Fruit fly (Drosophila melanogaster) whole organism, wandering third instar larva: ENCODE results near the gene CG12531.

ENCODE experiments used
- Abd-B ChIP-seq: fragments of >200 bp; optimal IDR thresholded peaks from 2 replicates; lab custom pipeline; 2017; ENCODE audit warnings: missing biosample characterization, missing genetic modification characterization
- CG32264 ChIP-seq: fragments of 200-800 bp; sonication (Bioruptor generic); optimal IDR thresholded peaks from 2 replicates; lab custom pipeline; 2016; ENCODE audit warnings: missing biosample characterization, missing genetic modification characterization
- CG9705 ChIP-seq: fragments of 200-800 bp; sonication (Bioruptor generic); optimal IDR thresholded peaks from 2 replicates; lab custom pipeline; 2018; ENCODE audit warnings: missing biosample characterization, mild to moderate bottlenecking, missing genetic modification characterization
- CrebA ChIP-seq: fragments of 200-800 bp; sonication (Bioruptor generic); optimal IDR thresholded peaks from 2 replicates; lab custom pipeline; 2016; ENCODE audit warnings: missing biosample characterization, mild to moderate bottlenecking, missing genetic modification characterization, borderline replicate concordance
- Dfd ChIP-seq: fragments of >200 bp; optimal IDR thresholded peaks from 2 replicates; lab custom pipeline; 2017; ENCODE audit warnings: missing biosample characterization, missing genetic modification characterization
- Dif ChIP-seq: fragments of 200-275, 200-300 bp; sonication (Bioruptor generic); optimal IDR thresholded peaks from 2 replicates; lab custom pipeline; 2018; ENCODE audit warnings: missing biosample characterization, missing genetic modification characterization; ENCODE audit not compliant: partially characterized antibody
- GATAd ChIP-seq: sonication (Bioruptor generic); optimal IDR thresholded peaks from 2 replicates; lab custom pipeline; 2016; ENCODE audit warnings: missing biosample characterization, missing genetic modification characterization
- HLH106 ChIP-seq: fragments of 200-800 bp; optimal IDR thresholded peaks from 3 replicates; lab custom pipeline; 2019; ENCODE audit warnings: missing biosample characterization, mild to moderate bottlenecking, missing genetic modification characterization, moderate library complexity
- Hnf4 ChIP-seq: fragments of 200-800 bp; sonication (Bioruptor generic); optimal IDR thresholded peaks from 2 replicates; lab custom pipeline; 2016; ENCODE audit warnings: missing biosample characterization, mild to moderate bottlenecking, missing genetic modification characterization
- Hr78 ChIP-seq: fragments of >200 bp; optimal IDR thresholded peaks from 2 replicates; lab custom pipeline; 2017; ENCODE audit warnings: missing biosample characterization, missing genetic modification characterization
- Mio ChIP-seq: sonication (Bioruptor generic); optimal IDR thresholded peaks from 2 replicates; lab custom pipeline; 2016; ENCODE audit warnings: missing biosample characterization, missing genetic modification characterization
- Myc ChIP-seq: fragments of >200 bp; optimal IDR thresholded peaks from 2 replicates; lab custom pipeline; 2017
- N ChIP-seq: fragments of >200 bp; optimal IDR thresholded peaks from 2 replicates; lab custom pipeline; 2018; ENCODE audit warnings: missing biosample characterization, missing external identifiers, missing genetic modification characterization
- OdsH ChIP-seq: fragments of 200-800 bp; sonication (Bioruptor generic); optimal IDR thresholded peaks from 2 replicates; lab custom pipeline; 2016; ENCODE audit warnings: missing biosample characterization, mild to moderate bottlenecking, missing genetic modification characterization
- Rel ChIP-seq, 2 experiments: fragments of 200-800 bp; sonication (Bioruptor generic) in 1 of 2; optimal IDR thresholded peaks; 2 replicates in 1 of 2; 3 replicates in 1 of 2; lab custom pipeline; 2016 to 2019; ENCODE audit warnings: mild to moderate bottlenecking in 2 of 2, missing biosample characterization in 2 of 2, missing genetic modification characterization in 2 of 2, moderate library complexity in 1 of 2
- Sp1 ChIP-seq: fragments of 200-800 bp; sonication (Bioruptor generic); optimal IDR thresholded peaks from 3 replicates; lab custom pipeline; 2019; ENCODE audit warnings: missing biosample characterization, mild to moderate bottlenecking, missing genetic modification characterization, moderate library complexity
- Vsx2 ChIP-seq: fragments of 200-300, 225-300 bp; sonication (Bioruptor generic); optimal IDR thresholded peaks from 2 replicates; lab custom pipeline; 2018; ENCODE audit warnings: missing biosample characterization, missing genetic modification characterization; ENCODE audit not compliant: partially characterized antibody
- br ChIP-seq: fragments of 200-800 bp; sonication (Bioruptor generic); optimal IDR thresholded peaks from 2 replicates; lab custom pipeline; 2016; ENCODE audit warnings: missing biosample characterization, missing genetic modification characterization
- brk ChIP-seq: fragments of 200-800 bp; sonication (Bioruptor generic); optimal IDR thresholded peaks from 2 replicates; lab custom pipeline; 2016; ENCODE audit warnings: missing biosample characterization, mild to moderate bottlenecking, missing genetic modification characterization
- dl ChIP-seq, 2 experiments: fragments of 175-275, 200-275 bp in 1 of 2; fragments of 200-275 bp in 1 of 2; sonication (Bioruptor generic); optimal IDR thresholded peaks; lab custom pipeline; 2018; ENCODE audit warnings: mild to moderate bottlenecking in 2 of 2, missing biosample characterization in 2 of 2, missing genetic modification characterization in 2 of 2, moderate library complexity in 2 of 2; ENCODE audit not compliant: partially characterized antibody in 2 of 2, insufficient read depth in 1 of 2
- dsf ChIP-seq: sonication (Bioruptor generic); optimal IDR thresholded peaks from 2 replicates; lab custom pipeline; 2016; ENCODE audit warnings: missing biosample characterization, missing genetic modification characterization, borderline replicate concordance
- ey ChIP-seq: fragments of 200-800 bp; sonication (Bioruptor generic); optimal IDR thresholded peaks from 2 replicates; lab custom pipeline; 2016; ENCODE audit warnings: missing biosample characterization, missing genetic modification characterization
- foxo ChIP-seq, 2 experiments: fragments of 200-800 bp; sonication (Bioruptor generic); optimal IDR thresholded peaks; 2 replicates in 1 of 2; 3 replicates in 1 of 2; lab custom pipeline; 2016 to 2017; ENCODE audit warnings: missing biosample characterization in 2 of 2, missing genetic modification characterization in 2 of 2
- fru ChIP-seq: fragments of 200-800 bp; sonication (Bioruptor generic); optimal IDR thresholded peaks from 3 replicates; lab custom pipeline; 2016; ENCODE audit warnings: missing biosample characterization, mild to moderate bottlenecking, missing genetic modification characterization
- jim ChIP-seq: fragments of 175-275, 200-325 bp; sonication (Bioruptor generic); optimal IDR thresholded peaks from 2 replicates; lab custom pipeline; 2016; ENCODE audit warnings: missing biosample characterization, mild to moderate bottlenecking, missing genetic modification characterization
- lola ChIP-seq: fragments of >200 bp; optimal IDR thresholded peaks from 2 replicates; lab custom pipeline; 2017; ENCODE audit warnings: missing biosample characterization, missing genetic modification characterization
- psq ChIP-seq: fragments of 200-800 bp; sonication (Bioruptor generic); optimal IDR thresholded peaks from 3 replicates; lab custom pipeline; 2017; ENCODE audit warnings: missing biosample characterization, mild to moderate bottlenecking, missing genetic modification characterization, moderate library complexity
- rgr ChIP-seq: fragments of 200-800 bp; sonication (Bioruptor generic); optimal IDR thresholded peaks from 3 replicates; lab custom pipeline; 2016; ENCODE audit warnings: missing biosample characterization, mild to moderate bottlenecking, missing genetic modification characterization
- sage ChIP-seq: fragments of 200-800 bp; sonication (Bioruptor generic); optimal IDR thresholded peaks from 2 replicates; lab custom pipeline; 2016; ENCODE audit warnings: missing biosample characterization, mild to moderate bottlenecking, missing genetic modification characterization
- sv ChIP-seq: fragments of 200-800 bp; sonication (Bioruptor generic); optimal IDR thresholded peaks from 3 replicates; lab custom pipeline; 2016; ENCODE audit warnings: missing biosample characterization, missing genetic modification characterization
- tai ChIP-seq: sonication (Bioruptor generic); optimal IDR thresholded peaks from 2 replicates; lab custom pipeline; 2016; ENCODE audit warnings: missing biosample characterization, missing genetic modification characterization
- usp ChIP-seq: fragments of >200 bp; optimal IDR thresholded peaks from 2 replicates; lab custom pipeline; 2017; ENCODE audit warnings: missing biosample characterization, missing genetic modification characterization
- woc ChIP-seq: sonication (Bioruptor generic); optimal IDR thresholded peaks from 2 replicates; lab custom pipeline; 2016; ENCODE audit warnings: missing biosample characterization, mild to moderate bottlenecking, missing genetic modification characterization

The CG12531 gene

DNA sequence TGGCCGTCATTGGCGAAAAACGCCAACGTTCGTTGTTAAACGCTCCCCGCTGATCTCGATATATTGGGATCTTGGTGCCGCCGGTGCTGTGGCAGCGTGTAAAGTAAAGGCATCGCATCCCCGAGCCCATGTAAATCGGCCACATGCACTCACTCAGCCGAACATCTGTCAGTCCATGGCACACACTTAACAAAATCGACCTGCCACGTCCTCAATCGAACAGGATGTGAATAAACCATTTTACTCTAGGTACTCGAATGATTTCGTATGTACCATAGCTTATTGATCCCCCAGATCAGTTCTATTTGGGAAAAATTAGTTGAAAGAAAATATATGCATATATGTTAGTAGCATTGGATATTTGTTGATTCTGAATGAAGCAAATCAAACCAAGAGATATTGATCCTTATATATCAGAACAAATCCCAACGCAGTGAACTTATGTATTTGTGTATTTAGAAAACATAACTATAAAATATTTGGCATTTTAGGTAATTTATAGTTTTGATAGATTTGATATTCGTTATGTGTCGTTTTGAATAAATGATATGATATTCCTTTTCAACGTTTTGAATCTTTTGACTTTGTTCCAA, 2.3 kb upstream of the CG12531 start:
- TF ChIP-seq sv: no peak
- TF ChIP-seq psq (GFP tag; lab: Kevin White, UChicago): no peak
- no peak for TF ChIP-seq CG9705 (GFP tag; lab: Kevin White, UChicago)
- TF ChIP-seq jim (GFP tag; lab: Kevin White, UChicago): no peak
- TF ChIP-seq OdsH: no peak
- no peak for TF ChIP-seq Rel (GFP tag; optimal IDR thresholded peaks at IDR 0.05; lab: Kevin White, UChicago)
- TF ChIP-seq Rel (tag; optimal IDR thresholded peaks at IDR 0.05; lab: Kevin White, UChicago): no peak
- no peak for TF ChIP-seq CrebA
- no peak for TF ChIP-seq Sp1
- no peak for TF ChIP-seq Dif
- TF ChIP-seq Hnf4 (GFP tag; lab: Kevin White, UChicago): no peak

DNA sequence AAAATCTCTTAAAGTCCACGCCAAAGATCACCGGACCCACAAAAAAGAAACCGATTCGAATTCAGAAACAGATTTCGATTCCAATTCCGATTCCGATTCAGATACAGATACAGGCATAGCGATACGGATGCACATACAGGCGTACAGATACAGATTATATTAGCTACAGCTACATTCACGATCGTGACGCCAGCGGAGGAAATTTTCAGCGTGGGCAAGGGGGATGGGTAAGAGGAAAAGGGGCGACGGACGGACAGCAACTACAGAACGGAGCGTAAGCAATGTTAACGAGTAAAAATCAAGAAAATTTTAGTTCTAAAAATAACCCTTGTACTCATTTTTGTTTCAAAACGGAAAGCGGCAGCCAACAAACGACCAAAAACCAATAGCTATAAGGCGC, 1.7 kb upstream of the CG12531 start:
- TF ChIP-seq Abd-B (GFP tag; lab: Kevin White, UChicago): no peak
- no peak for TF ChIP-seq Mio (GFP tag; lab: Kevin White, UChicago)
- no peak for TF ChIP-seq Dif
- no peak for TF ChIP-seq sage (GFP tag; lab: Kevin White, UChicago)
- no peak for TF ChIP-seq dl (GFP tag; optimal IDR thresholded peaks at IDR 0.05; lab: Kevin White, UChicago; ENCODE audit: insufficient read depth in 1 of 2, partially characterized antibody in 2 of 2)
- no peak for TF ChIP-seq Rel (GFP tag; optimal IDR thresholded peaks at IDR 0.05; lab: Kevin White, UChicago)
- no peak for TF ChIP-seq Rel (tag; optimal IDR thresholded peaks at IDR 0.05; lab: Kevin White, UChicago)
- no peak for TF ChIP-seq GATAd (GFP tag; lab: Kevin White, UChicago)
- no peak for TF ChIP-seq foxo (GFP tag; optimal IDR thresholded peaks at IDR 0.05; lab: Kevin White, UChicago)
- no peak for TF ChIP-seq Hnf4 (GFP tag; lab: Kevin White, UChicago)
- TF ChIP-seq ey (GFP tag; lab: Kevin White, UChicago): no peak
- TF ChIP-seq OdsH: no peak
- no peak for TF ChIP-seq rgr (GFP tag; lab: Kevin White, UChicago)
- no peak for TF ChIP-seq sv
- TF ChIP-seq woc (GFP tag; lab: Kevin White, UChicago): no peak
- no peak for TF ChIP-seq dsf (GFP tag; lab: Kevin White, UChicago)
- no peak for TF ChIP-seq Sp1
- TF ChIP-seq CG9705 (GFP tag; lab: Kevin White, UChicago): no peak

DNA sequence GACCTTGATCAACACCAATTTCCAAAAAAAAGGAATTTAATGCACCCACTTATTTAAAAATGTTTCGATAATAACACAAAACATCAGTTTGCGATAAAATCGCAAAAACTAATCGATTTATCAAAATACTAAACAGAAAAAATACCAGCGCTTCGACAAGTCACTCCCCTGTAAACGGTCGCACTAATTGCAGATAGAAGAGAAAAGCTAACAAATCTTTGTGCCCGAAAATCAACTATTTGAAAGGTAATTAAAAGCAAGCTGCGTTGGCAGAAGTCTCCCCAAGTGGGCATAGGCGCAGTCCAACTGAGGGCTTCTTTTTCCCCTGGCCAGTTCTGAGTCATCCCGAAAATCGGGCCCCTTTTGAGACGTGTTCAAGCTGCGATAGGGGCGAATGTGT, 12.1 kb downstream of the CG12531 start, which contains the start of gene AP-1-2beta:
Gene AP-1-2beta (plus strand): TSS at position 161 of the 400 bp plus-strand sequence.
- no peak for TF ChIP-seq lola (GFP tag; lab: Kevin White, UChicago)
- TF ChIP-seq Hnf4 (GFP tag; lab: Kevin White, UChicago): no peak
- no peak for TF ChIP-seq Rel (GFP tag; optimal IDR thresholded peaks at IDR 0.05; lab: Kevin White, UChicago)
- TF ChIP-seq Rel (tag; optimal IDR thresholded peaks at IDR 0.05; lab: Kevin White, UChicago): no peak
- no peak for TF ChIP-seq Abd-B (GFP tag; lab: Kevin White, UChicago)
- TF ChIP-seq woc (GFP tag; lab: Kevin White, UChicago): no peak
- TF ChIP-seq jim (GFP tag; lab: Kevin White, UChicago): no peak
- TF ChIP-seq usp: no peak
- no peak for TF ChIP-seq CG9705 (GFP tag; lab: Kevin White, UChicago)
- no peak for TF ChIP-seq brk (GFP tag; lab: Kevin White, UChicago)
- TF ChIP-seq psq (GFP tag; lab: Kevin White, UChicago): no peak
- TF ChIP-seq dl (GFP tag; optimal IDR thresholded peaks at IDR 0.05; lab: Kevin White, UChicago; ENCODE audit: insufficient read depth in 1 of 2, partially characterized antibody in 2 of 2): no peak
- TF ChIP-seq sv: no peak
- no peak for TF ChIP-seq Hr78 (GFP tag; lab: Kevin White, UChicago)
- no peak for TF ChIP-seq Dfd (GFP tag; lab: Kevin White, UChicago)
- TF ChIP-seq Vsx2: no peak

DNA sequence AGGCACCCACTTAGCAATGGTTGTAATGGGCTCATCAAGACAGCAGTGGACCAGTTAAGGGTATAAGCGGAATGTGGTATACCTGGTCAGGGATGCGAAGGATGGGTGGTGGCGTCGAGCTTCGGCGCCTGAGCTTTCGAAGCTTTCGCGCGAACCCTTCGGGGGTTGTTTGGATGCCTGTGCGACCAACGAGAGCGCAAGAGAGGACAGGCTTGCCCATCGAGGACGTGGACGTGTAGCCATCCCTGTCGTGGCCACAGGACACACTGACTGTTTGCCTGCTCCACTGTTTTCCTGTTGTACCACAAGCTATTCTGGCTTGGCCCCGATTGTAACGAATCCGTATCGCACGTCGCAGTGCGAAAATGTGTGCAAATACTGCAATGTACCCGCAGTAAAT, 16.5 kb downstream of the CG12531 start, which contains the start of gene CG14234:
Gene CG14234 (plus strand): TSS at position 301 of the 400 bp plus-strand sequence.
- no peak for TF ChIP-seq N (GFP tag; lab: Kevin White, UChicago)
- no peak for TF ChIP-seq brk (GFP tag; lab: Kevin White, UChicago)
- TF ChIP-seq CrebA: no peak
- TF ChIP-seq ey (GFP tag; lab: Kevin White, UChicago): no peak
- no peak for TF ChIP-seq rgr (GFP tag; lab: Kevin White, UChicago)
- no peak for TF ChIP-seq sage (GFP tag; lab: Kevin White, UChicago)
- no peak for TF ChIP-seq fru
- TF ChIP-seq dl (GFP tag; optimal IDR thresholded peaks at IDR 0.05; lab: Kevin White, UChicago; ENCODE audit: insufficient read depth in 1 of 2, partially characterized antibody in 2 of 2): no peak
- no peak for TF ChIP-seq psq (GFP tag; lab: Kevin White, UChicago)
- TF ChIP-seq CG32264: no peak
- TF ChIP-seq Myc (lab: Kevin White, UChicago): no peak
- no peak for TF ChIP-seq HLH106 (tag; lab: Kevin White, UChicago)
- no peak for TF ChIP-seq OdsH
- no peak for TF ChIP-seq Rel (GFP tag; optimal IDR thresholded peaks at IDR 0.05; lab: Kevin White, UChicago)
- TF ChIP-seq Rel (tag; optimal IDR thresholded peaks at IDR 0.05; lab: Kevin White, UChicago): no peak
- TF ChIP-seq tai (GFP tag; lab: Kevin White, UChicago): no peak
- no peak for TF ChIP-seq foxo (GFP tag; optimal IDR thresholded peaks at IDR 0.05; lab: Kevin White, UChicago)
- TF ChIP-seq br: no peak
